Worm (Caenorhabditis elegans): ENCODE results near the gene F21D9.11.

DNA sequence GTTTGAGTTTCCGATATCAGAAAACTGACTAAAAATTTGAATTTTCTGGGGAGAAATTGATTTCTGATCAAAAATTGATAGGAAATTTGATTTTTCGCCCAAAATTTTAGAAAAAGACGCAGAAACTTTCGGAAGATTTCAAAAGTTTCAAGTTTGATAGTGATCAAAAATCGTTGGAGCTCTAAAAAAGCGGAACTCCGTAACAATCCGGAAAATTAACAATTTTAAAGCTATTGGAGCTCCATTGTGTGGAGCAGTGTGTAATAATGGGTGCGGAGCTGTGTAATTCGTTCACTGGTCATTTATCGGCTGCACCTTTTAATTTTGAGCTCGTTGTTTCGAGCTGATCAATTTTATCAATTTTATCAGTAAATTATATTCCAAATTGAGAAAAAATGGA, 1.6 kb downstream of the F21D9.11 start, which contains the start of gene F21D9.4:
- TF ChIP-seq him-1 (tag; optimal IDR thresholded peaks at IDR 0.05) (no peak), W03F9.2 (tag; optimal IDR thresholded peaks at IDR 0.05) (no peak), dao-5 (tag; optimal IDR thresholded peaks at IDR 0.05) (no peak)
